Worm (Caenorhabditis elegans) whole organism, mixed stage, embryonic: ENCODE data around the gene sipa-1.

Experiments
- M03D4.4 ChIP-seq: sonication (generic microtip); optimal IDR thresholded peaks from 2 replicates; lab custom pipeline; 2017; ENCODE audit warnings: mild to moderate bottlenecking, missing genetic modification characterization, missing compliant biosample characterization
- bed-3 ChIP-seq: fragments of 200-800 bp; sonication (Bioruptor generic); optimal IDR thresholded peaks from 3 replicates; lab custom pipeline; 2018; ENCODE audit warnings: mild to moderate bottlenecking, missing genetic modification characterization, moderate library complexity, missing compliant biosample characterization
- blmp-1 ChIP-seq: fragments of 150-350 bp; optimal IDR thresholded peaks from 2 replicates; lab custom pipeline; 2014; ENCODE audit warnings: missing biosample characterization, missing genetic modification characterization
- ceh-39 ChIP-seq: fragments of 150-350 bp; optimal IDR thresholded peaks from 2 replicates; lab custom pipeline; 2014; ENCODE audit warnings: missing biosample characterization, missing genetic modification characterization
- ceh-43 ChIP-seq: fragments of 200-800 bp; sonication (Bioruptor generic); optimal IDR thresholded peaks from 2 replicates; lab custom pipeline; 2018; ENCODE audit warnings: mild to moderate bottlenecking, missing genetic modification characterization, moderate library complexity, missing compliant biosample characterization
- ceh-83 ChIP-seq: fragments of 200-800 bp; sonication (Bioruptor generic); optimal IDR thresholded peaks from 2 replicates; lab custom pipeline; 2018; ENCODE audit warnings: mild to moderate bottlenecking, missing genetic modification characterization, missing compliant biosample characterization
- ces-1 ChIP-seq: fragments of 150-350 bp; optimal IDR thresholded peaks from 2 replicates; lab custom pipeline; 2014; ENCODE audit warnings: missing biosample characterization, missing genetic modification reagents, missing genetic modification characterization
- cnd-1 ChIP-seq: fragments of 200-800 bp; sonication (Bioruptor generic); optimal IDR thresholded peaks from 2 replicates; lab custom pipeline; 2018; ENCODE audit warnings: mild to moderate bottlenecking, missing genetic modification characterization, missing compliant biosample characterization
- drap-1 ChIP-seq: fragments of 200-800 bp; sonication (Bioruptor generic); optimal IDR thresholded peaks from 3 replicates; lab custom pipeline; 2018; ENCODE audit warnings: mild to moderate bottlenecking, missing genetic modification characterization, missing compliant biosample characterization
- elt-1 ChIP-seq: sonication (generic microtip); optimal IDR thresholded peaks from 2 replicates; lab custom pipeline; 2017; ENCODE audit warnings: missing genetic modification characterization, mild to moderate bottlenecking, missing compliant biosample characterization, antibody characterized with exemption, moderate library complexity, borderline replicate concordance; ENCODE audit not compliant: insufficient read depth
- elt-3 ChIP-seq: fragments of 150-350 bp; optimal IDR thresholded peaks from 2 replicates; lab custom pipeline; 2014; ENCODE audit warnings: missing biosample characterization, missing genetic modification characterization
- flh-1 ChIP-seq: fragments of 200-800 bp; sonication (Bioruptor generic); optimal IDR thresholded peaks from 2 replicates; lab custom pipeline; 2018; ENCODE audit warnings: mild to moderate bottlenecking, missing genetic modification characterization, moderate library complexity, missing compliant biosample characterization
- ham-2 ChIP-seq: fragments of 200-800 bp; sonication (Bioruptor generic); optimal IDR thresholded peaks from 2 replicates; lab custom pipeline; 2018; ENCODE audit warnings: mild to moderate bottlenecking, missing genetic modification characterization, missing compliant biosample characterization
- hlh-1 ChIP-seq: fragments of 150-350 bp; optimal IDR thresholded peaks from 2 replicates; lab custom pipeline; 2014; ENCODE audit warnings: missing biosample characterization, missing genetic modification reagents, missing genetic modification characterization
- lin-13 ChIP-seq: fragments of 150-350 bp; optimal IDR thresholded peaks from 2 replicates; lab custom pipeline; 2014; ENCODE audit warnings: missing biosample characterization, missing genetic modification characterization
- lin-32 ChIP-seq: fragments of 200-800 bp; sonication (Bioruptor generic); optimal IDR thresholded peaks from 2 replicates; lab custom pipeline; 2018; ENCODE audit warnings: mild to moderate bottlenecking, missing genetic modification characterization, missing compliant biosample characterization
- lsy-2 ChIP-seq: fragments of 150-350 bp; optimal IDR thresholded peaks from 2 replicates; lab custom pipeline; 2014; ENCODE audit warnings: missing biosample characterization, missing genetic modification characterization
- mab-5 ChIP-seq: fragments of 150-350 bp; optimal IDR thresholded peaks from 2 replicates; lab custom pipeline; 2014; ENCODE audit warnings: missing biosample characterization, missing genetic modification characterization
- mep-1 ChIP-seq: fragments of 150-350 bp; optimal IDR thresholded peaks from 2 replicates; lab custom pipeline; 2017; ENCODE audit warnings: missing biosample characterization, missing genetic modification reagents, missing genetic modification characterization, inconsistent platforms
- mls-2 ChIP-seq: sonication (generic microtip); optimal IDR thresholded peaks from 2 replicates; lab custom pipeline; 2016; ENCODE audit warnings: mild to moderate bottlenecking, missing genetic modification characterization, moderate library complexity, missing compliant biosample characterization
- nhr-12 ChIP-seq: fragments of 150-350 bp; optimal IDR thresholded peaks from 2 replicates; lab custom pipeline; 2014; ENCODE audit warnings: missing biosample characterization, missing genetic modification characterization
- nhr-2 ChIP-seq: fragments of 150-350 bp; optimal IDR thresholded peaks from 2 replicates; lab custom pipeline; 2014; ENCODE audit warnings: missing biosample characterization, missing genetic modification characterization
- nhr-237 ChIP-seq: fragments of 150-350 bp; optimal IDR thresholded peaks from 2 replicates; lab custom pipeline; 2014; ENCODE audit warnings: missing biosample characterization, missing genetic modification characterization
- nhr-28 ChIP-seq: fragments of 150-350 bp; optimal IDR thresholded peaks from 2 replicates; lab custom pipeline; 2014; ENCODE audit warnings: missing biosample characterization, missing genetic modification characterization
- nhr-76 ChIP-seq: sonication (generic microtip); optimal IDR thresholded peaks from 2 replicates; lab custom pipeline; 2017; ENCODE audit warnings: missing biosample characterization, missing genetic modification characterization
- pha-4 ChIP-seq: fragments of 150-350 bp; optimal IDR thresholded peaks from 2 replicates; lab custom pipeline; 2018; ENCODE audit warnings: missing biosample characterization, missing genetic modification reagents, missing genetic modification characterization
- sem-2 ChIP-seq: fragments of 200-800 bp; sonication (Bioruptor generic); optimal IDR thresholded peaks from 2 replicates; lab custom pipeline; 2018; ENCODE audit warnings: mild to moderate bottlenecking, missing genetic modification characterization, missing compliant biosample characterization
- snpc-4 ChIP-seq: fragments of 150-350 bp; optimal IDR thresholded peaks from 2 replicates; lab custom pipeline; 2014; ENCODE audit warnings: missing biosample characterization, missing genetic modification characterization
- sptf-1 ChIP-seq: sonication (generic microtip); optimal IDR thresholded peaks from 2 replicates; lab custom pipeline; 2017; ENCODE audit warnings: mild to moderate bottlenecking, missing genetic modification characterization, moderate library complexity, missing compliant biosample characterization
- tbx-8 ChIP-seq: fragments of 200-800 bp; sonication (Bioruptor generic); optimal IDR thresholded peaks from 2 replicates; lab custom pipeline; 2018; ENCODE audit warnings: mild to moderate bottlenecking, missing genetic modification characterization, moderate library complexity, missing compliant biosample characterization
- unc-120 ChIP-seq: sonication (generic microtip); optimal IDR thresholded peaks from 2 replicates; lab custom pipeline; 2017; ENCODE audit warnings: missing genetic modification characterization, missing compliant biosample characterization; ENCODE audit not compliant: poor library complexity, severe bottlenecking
- unc-39 ChIP-seq: fragments of 150-350 bp; optimal IDR thresholded peaks from 2 replicates; lab custom pipeline; 2014; ENCODE audit warnings: missing biosample characterization, missing genetic modification characterization
- unc-62 ChIP-seq: fragments of 150-350 bp; optimal IDR thresholded peaks from 2 replicates; lab custom pipeline; 2014; ENCODE audit warnings: missing biosample characterization, missing genetic modification reagents, missing genetic modification characterization
- zip-8 ChIP-seq: fragments of 150-350 bp; optimal IDR thresholded peaks from 2 replicates; lab custom pipeline; 2014; ENCODE audit warnings: missing biosample characterization, missing genetic modification characterization
- ztf-11 ChIP-seq: fragments of 150-350 bp; optimal IDR thresholded peaks from 2 replicates; lab custom pipeline; 2014; ENCODE audit warnings: missing biosample characterization, missing genetic modification characterization

The sipa-1 gene

DNA sequence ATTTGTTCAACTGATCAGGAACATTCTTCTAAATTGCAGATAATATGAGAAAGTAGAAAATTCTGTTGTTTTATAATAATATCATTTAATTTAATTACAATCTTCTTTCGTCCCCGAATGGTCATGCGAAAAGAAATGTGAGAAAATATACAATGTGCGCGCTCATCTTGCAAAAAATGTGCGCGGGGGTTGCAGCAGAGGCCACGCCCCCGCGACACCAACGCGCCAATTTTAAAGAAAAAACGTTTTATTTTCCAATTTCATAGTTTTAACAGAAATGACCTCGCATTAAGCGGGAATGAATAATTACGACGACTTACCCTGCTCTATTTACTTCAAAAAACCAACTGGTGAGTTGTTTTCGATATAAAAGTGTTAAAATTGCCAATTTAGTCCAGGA is 26.6 kb downstream of the sipa-1 start, which contains the start of gene sas-5:
Gene sas-5, plus strand, starts transcription at position 257 of the 400 bp plus-strand sequence.
- TF ChIP-seq ham-2 (peak; percentile 55), ceh-43 (GFP tag; lab: Kevin White, UChicago) (no peak), nhr-28 (tag; lab: Kevin White, UChicago) (peak; percentile 5), flh-1 (GFP tag; lab: Kevin White, UChicago) (peak; percentile 75), mls-2 (tag; lab: Kevin White, UChicago) (peak; percentile 89), lin-13 (tag; lab: Kevin White, UChicago) (peak; percentile 6), ceh-83 (GFP tag; lab: Kevin White, UChicago) (peak; percentile 81), mab-5 (peak; percentile 18), pha-4 (peak; percentile 37), sem-2 (peak; percentile 51), cnd-1 (tag; lab: Kevin White, UChicago) (peak; percentile 73), unc-120 (tag; lab: Kevin White, UChicago) (peak; percentile 92), lin-32 (peak; percentile 48), lsy-2 (tag; lab: Kevin White, UChicago) (peak; percentile 73), unc-62 (GFP tag; lab: Kevin White, UChicago) (no peak), mep-1 (tag; lab: Kevin White, UChicago) (peak; percentile 70), ztf-11 (tag; lab: Kevin White, UChicago) (peak; percentile 77), sptf-1 (peak; percentile 94), drap-1 (GFP tag; lab: Kevin White, UChicago) (peak; percentile 88), unc-39 (tag; lab: Kevin White, UChicago) (no peak), zip-8 (tag; lab: Kevin White, UChicago) (no peak), M03D4.4 (tag; lab: Kevin White, UChicago) (peak; percentile 87), nhr-2 (tag; lab: Kevin White, UChicago) (no peak), blmp-1 (peak; percentile 45), nhr-12 (tag; lab: Kevin White, UChicago) (peak; percentile 37), tbx-8 (GFP tag; lab: Kevin White, UChicago) (peak; percentile 80), snpc-4 (no peak), bed-3 (GFP tag; lab: Kevin White, UChicago) (peak; percentile 62), elt-3 (peak; percentile 12), hlh-1 (peak; percentile 83), nhr-76 (tag; lab: Kevin White, UChicago) (peak; percentile 19), ceh-39 (no peak), elt-1 (peak; percentile 5), nhr-237 (tag; lab: Kevin White, UChicago) (peak; percentile 53), ces-1 (GFP tag; lab: Kevin White, UChicago) (peak; percentile 55)

DNA sequence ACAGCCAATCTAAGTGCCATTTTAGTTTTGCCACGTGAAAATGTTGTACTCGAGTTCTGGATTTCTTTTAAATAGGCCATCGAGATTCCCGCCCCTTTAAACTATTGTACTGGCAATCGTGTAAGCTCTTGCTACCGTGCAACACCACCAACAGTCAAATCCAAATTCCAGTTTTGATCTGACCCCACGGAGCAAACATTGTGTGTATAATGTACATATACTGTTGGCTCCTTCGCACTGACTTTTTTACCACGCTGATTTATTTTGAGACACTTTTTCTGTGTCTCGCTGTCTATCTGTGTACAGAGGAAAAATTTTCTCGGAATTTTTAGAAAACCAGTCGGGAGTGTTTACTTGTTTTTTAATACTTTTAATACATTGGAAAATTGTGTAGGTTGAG is 27.0 kb downstream of the sipa-1 start, which contains the start of gene piit-1:
Gene piit-1, minus strand, starts transcription at position 101 of the 400 bp plus-strand sequence.
- TF ChIP-seq elt-3: no peak
- no peak for TF ChIP-seq hlh-1
- TF ChIP-seq elt-1: no peak
- no peak for TF ChIP-seq mab-5
- no peak for TF ChIP-seq ceh-43 (GFP tag; lab: Kevin White, UChicago)
- no peak for TF ChIP-seq nhr-2 (tag; lab: Kevin White, UChicago)
- no peak for TF ChIP-seq bed-3 (GFP tag; lab: Kevin White, UChicago)
- no peak for TF ChIP-seq mls-2 (tag; lab: Kevin White, UChicago)
- TF ChIP-seq mep-1 (tag; lab: Kevin White, UChicago): no peak
- no peak for TF ChIP-seq lin-13 (tag; lab: Kevin White, UChicago)
- TF ChIP-seq, all 35 proteins: peak for 0

DNA sequence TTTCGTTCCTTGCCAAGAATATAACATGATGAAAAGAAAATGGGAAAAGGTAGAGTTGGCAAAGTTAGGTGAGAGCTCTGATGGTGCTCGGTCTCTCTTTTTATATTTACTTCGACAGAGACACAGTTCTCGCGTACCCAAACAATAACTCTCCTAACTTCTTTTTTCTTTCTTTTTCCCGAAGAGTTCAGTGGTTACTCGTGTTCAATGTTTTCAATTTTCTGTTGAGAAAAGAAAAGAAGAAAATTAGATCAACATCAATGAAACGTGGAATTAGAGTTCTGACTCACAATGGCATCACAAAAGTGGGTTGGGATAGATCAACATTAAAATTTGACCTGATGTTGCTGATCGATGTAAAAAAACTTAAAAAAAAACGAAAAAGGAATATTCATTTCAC is 30.7 kb downstream of the sipa-1 start, which contains the start of gene idpp-16:
Gene idpp-16, minus strand, starts transcription at position 101 of the 400 bp plus-strand sequence.
- no peak for TF ChIP-seq lin-32
- no peak for TF ChIP-seq nhr-76 (tag; lab: Kevin White, UChicago)
- TF ChIP-seq blmp-1: no peak
- no peak for TF ChIP-seq cnd-1 (tag; lab: Kevin White, UChicago)
- TF ChIP-seq M03D4.4 (tag; lab: Kevin White, UChicago): no peak
- no peak for TF ChIP-seq mab-5
- no peak for TF ChIP-seq snpc-4
- no peak for TF ChIP-seq lin-13 (tag; lab: Kevin White, UChicago)
- no peak for TF ChIP-seq ceh-43 (GFP tag; lab: Kevin White, UChicago)
- no peak for TF ChIP-seq flh-1 (GFP tag; lab: Kevin White, UChicago)
- no peak for TF ChIP-seq ces-1 (GFP tag; lab: Kevin White, UChicago)
